Worm (Caenorhabditis elegans): ENCODE measurements around the gene cyp-35A3.

DNA sequence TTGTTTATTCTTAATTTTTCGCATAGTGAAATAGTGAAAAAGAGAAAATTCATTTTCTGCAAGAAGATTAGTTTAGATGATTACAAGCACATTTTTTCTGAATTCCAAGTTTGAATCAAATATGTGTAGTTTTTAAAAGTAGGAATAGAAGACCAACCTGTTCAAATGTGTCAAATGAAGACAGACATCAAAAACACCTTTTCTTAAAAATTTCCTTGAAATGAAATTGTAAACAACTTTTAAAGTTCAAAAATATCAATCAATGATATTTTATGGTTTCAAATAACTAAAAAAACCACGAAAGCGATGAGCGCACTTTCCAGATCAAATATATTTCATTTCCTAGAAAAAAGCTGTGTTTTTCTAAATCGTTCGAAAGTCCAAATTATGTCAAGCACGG is 40.7 kb upstream of the cyp-35A3 start, which contains the start of gene nlp-30:
- TF ChIP-seq nhr-2 (tag; optimal IDR thresholded peaks at IDR 0.05), result no peak
- no peak for TF ChIP-seq nhr-12 (tag; optimal IDR thresholded peaks at IDR 0.05)
- TF ChIP-seq nhr-28 (tag; optimal IDR thresholded peaks at IDR 0.05), result no peak
- no peak for TF ChIP-seq elt-1 (tag; optimal IDR thresholded peaks at IDR 0.05; ENCODE audit: borderline replicate concordance, insufficient read depth)

All from whole organism, mixed stage, embryonic.